Fruit fly (Drosophila melanogaster): ENCODE results near the gene CG11333.
A peak's percentile ranks its signal among the peaks of the same experiment; 100 is the strongest.

- TF ChIP-seq CG10321 (GFP tag; IDR thresholded peaks at IDR 0.05): no peak
- no peak for TF ChIP-seq hbn (GFP tag; IDR thresholded peaks at IDR 0.05; ENCODE audit: partially characterized antibody)
- no peak for TF ChIP-seq CG7556 (GFP tag; optimal IDR thresholded peaks at IDR 0.05)
- no peak for TF ChIP-seq stc (GFP tag; IDR thresholded peaks at IDR 0.05)
- TF ChIP-seq slou (GFP tag; optimal IDR thresholded peaks at IDR 0.05): no peak
- no peak for TF ChIP-seq Elba2 (GFP tag; optimal IDR thresholded peaks at IDR 0.05)
- TF ChIP-seq CG33557 (GFP tag; optimal IDR thresholded peaks at IDR 0.05): no peak
- no peak for TF ChIP-seq gsb (GFP tag; IDR thresholded peaks at IDR 0.05)
- no peak for TF ChIP-seq sr (GFP tag; IDR thresholded peaks at IDR 0.05)
- no peak for TF ChIP-seq fd3F (GFP tag; optimal IDR thresholded peaks at IDR 0.05)
- no peak for TF ChIP-seq BEAF-32 (GFP tag; optimal IDR thresholded peaks at IDR 0.05)
- peak in 1 of 2 experiments; percentile 5 for TF ChIP-seq dpn (GFP tag; optimal IDR thresholded peaks at IDR 0.05)
- no peak for TF ChIP-seq CG30403 (GFP tag; optimal IDR thresholded peaks at IDR 0.05)
- TF ChIP-seq CG11247 (GFP tag; IDR thresholded peaks at IDR 0.05): no peak
These were observed 19.0 kb downstream of the CG11333 start for dm6 chr3R:31482117-31482516.
